Worm (Caenorhabditis elegans): ENCODE measurements around the gene epg-4.

epg-4 gene

ce11 chrIII:7179538-7180301, 2.2 kb upstream of the epg-4 start, which contains the start of the genes rps-14 and rpl-36 (continued):
- no peak for TF ChIP-seq Y48G9A.11 (GFP tag; IDR thresholded peaks at IDR 0.05)
- TF ChIP-seq zag-1 (tag; optimal IDR thresholded peaks at IDR 0.05), result no peak
- peak; percentile 81 for TF ChIP-seq rbr-2 (tag; optimal IDR thresholded peaks at IDR 0.05)
- TF ChIP-seq R02D3.7 (tag; optimal IDR thresholded peaks at IDR 0.05), result no peak
- no peak for TF ChIP-seq ZK337.2 (GFP tag; IDR thresholded peaks at IDR 0.05)
- peak; percentile 95 for TF ChIP-seq dve-1 (tag; optimal IDR thresholded peaks at IDR 0.05; ENCODE audit: insufficient read depth)
- TF ChIP-seq set-16 (GFP tag; IDR thresholded peaks at IDR 0.05), result no peak
- 0 out of 2 replicates have a peak, but pooled peaks have one; percentile 9 for TF ChIP-seq snpc-1.2 (GFP tag; IDR thresholded peaks at IDR 0.05)
- TF ChIP-seq ces-1 (GFP tag; optimal IDR thresholded peaks at IDR 0.05), result peak; percentile 12
- TF ChIP-seq nhr-102 (tag; optimal IDR thresholded peaks at IDR 0.05), result peak; percentile 75
- TF ChIP-seq ceh-62 (tag; optimal IDR thresholded peaks at IDR 0.05), result no peak
- TF ChIP-seq mdt-29 (GFP tag; IDR thresholded peaks at IDR 0.05), result no peak
- TF ChIP-seq F44E2.7 (GFP tag; IDR thresholded peaks at IDR 0.05), result no peak
- TF ChIP-seq attf-4 (tag; optimal IDR thresholded peaks at IDR 0.05), result no peak
- 0 out of 2 replicates have a peak, but pooled peaks have one; percentile 28 for TF ChIP-seq arid-1 (GFP tag; conservative IDR thresholded peaks at IDR 0.05)
- TF ChIP-seq unc-130 (GFP tag; optimal IDR thresholded peaks at IDR 0.05), result no peak
- TF ChIP-seq nhr-6 (tag; optimal IDR thresholded peaks at IDR 0.05), result peak; percentile 86
- TF ChIP-seq daf-12 (tag; optimal IDR thresholded peaks at IDR 0.05), result no peak
- TF ChIP-seq F26F4.8 (GFP tag; conservative IDR thresholded peaks at IDR 0.05), result no peak
- TF ChIP-seq php-3 (GFP tag; IDR thresholded peaks at IDR 0.05), result no peak
- peak; percentile 90 for TF ChIP-seq T20F7.1 (GFP tag; optimal IDR thresholded peaks at IDR 0.05)
- no peak for TF ChIP-seq ctbp-1 (GFP tag; IDR thresholded peaks at IDR 0.05)
- TF ChIP-seq duxl-1 (tag; optimal IDR thresholded peaks at IDR 0.05; ENCODE audit: poor library complexity), result peak; percentile 76
- no peak for TF ChIP-seq D1046.2 (GFP tag; IDR thresholded peaks at IDR 0.05)
- peak; percentile 71 for TF ChIP-seq ama-1 (optimal IDR thresholded peaks at IDR 0.05)
- no peak for TF ChIP-seq madf-9 (GFP tag; conservative IDR thresholded peaks at IDR 0.05)
- TF ChIP-seq nhr-11 (tag; optimal IDR thresholded peaks at IDR 0.05), result peak; percentile 81
- TF ChIP-seq mes-2 (tag; optimal IDR thresholded peaks at IDR 0.05; ENCODE audit: poor library complexity, severe bottlenecking), result peak; percentile 92
- no peak for TF ChIP-seq ceh-44 (GFP tag; IDR thresholded peaks at IDR 0.05)
- TF ChIP-seq ceh-82 (tag; optimal IDR thresholded peaks at IDR 0.05), result no peak
- peak; percentile 57 for TF ChIP-seq F37D6.2 (tag; optimal IDR thresholded peaks at IDR 0.05)
- no peak for TF ChIP-seq zip-11 (GFP tag; IDR thresholded peaks at IDR 0.05)
- TF ChIP-seq snpc-4 (tag; optimal IDR thresholded peaks at IDR 0.05), result peak; percentile 17
- no peak for TF ChIP-seq lin-39 (tag; optimal IDR thresholded peaks at IDR 0.05)
- peak; percentile 94 for TF ChIP-seq nhr-77 (tag; optimal IDR thresholded peaks at IDR 0.05)
- TF ChIP-seq nhr-42 (GFP tag; IDR thresholded peaks at IDR 0.05), result peak; percentile 53; the same call in 1 of the 2 replicates
- TF ChIP-seq Y105C5A.15 (GFP tag; IDR thresholded peaks at IDR 0.05), result no peak
- peak; percentile 80 for TF ChIP-seq hlh-11 (tag; optimal IDR thresholded peaks at IDR 0.05)
- TF ChIP-seq T26A8.4 (GFP tag; IDR thresholded peaks at IDR 0.05), result peak; percentile 59; the same call in 1 of the 2 replicates
- TF ChIP-seq zfp-3 (GFP tag; conservative IDR thresholded peaks at IDR 0.05), result peak; percentile 84
- TF ChIP-seq dmd-6 (GFP tag; IDR thresholded peaks at IDR 0.05), result peak; percentile 71
- TF ChIP-seq ceh-20 (GFP tag; IDR thresholded peaks at IDR 0.05), result peak; percentile 63; the same call in 1 of the 2 replicates
- TF ChIP-seq mep-1 (tag; optimal IDR thresholded peaks at IDR 0.05), result peak; percentile 91
- peak; percentile 75 for TF ChIP-seq ztf-7 (tag; optimal IDR thresholded peaks at IDR 0.05)
- TF ChIP-seq egl-27 (tag; optimal IDR thresholded peaks at IDR 0.05), result no peak
- peak; percentile 95 for TF ChIP-seq zfp-2 (tag; optimal IDR thresholded peaks at IDR 0.05)
- peak; percentile 35 for TF ChIP-seq nhr-48 (tag; optimal IDR thresholded peaks at IDR 0.05)
- TF ChIP-seq ztf-11 (tag; optimal IDR thresholded peaks at IDR 0.05), result no peak
- TF ChIP-seq spr-1 (tag; optimal IDR thresholded peaks at IDR 0.05), result peak; percentile 65
- TF ChIP-seq vab-7 (GFP tag; IDR thresholded peaks at IDR 0.05), result no peak
- TF ChIP-seq unc-39 (tag; optimal IDR thresholded peaks at IDR 0.05), result no peak
